Fruit fly (Drosophila melanogaster) whole organism, embryonic: Measurements from ENCODE around the gene Cby.

ENCODE experiments used
- Ada2b ChIP-seq: fragments of 200-800 bp; sonication (Bioruptor generic); IDR thresholded peaks from 2 replicates; pipeline ENCODE4 v1.3.6; 2022; ENCODE audit warnings: missing biosample characterization, missing genetic modification characterization
- Blimp-1 ChIP-seq: fragments of 200-800 bp; sonication (Bioruptor generic); optimal IDR thresholded peaks from 3 replicates; lab custom pipeline; 2018; ENCODE audit warnings: missing biosample characterization, missing genetic modification characterization, mild to moderate bottlenecking, moderate library complexity, missing genetic modification reagents
- CG10147 ChIP-seq: fragments of 200-800 bp; sonication (Bioruptor generic); optimal IDR thresholded peaks from 2 replicates; lab custom pipeline; 2019; ENCODE audit warnings: missing biosample characterization, mild to moderate bottlenecking, missing genetic modification characterization, moderate library complexity
- CG1024 ChIP-seq: fragments of 200-800 bp; sonication (Bioruptor generic); IDR thresholded peaks from 2 replicates; pipeline ENCODE4 v1.3.6; 2022; ENCODE audit warnings: missing biosample characterization, missing genetic modification characterization
- CG11560 ChIP-seq: fragments of 200-800 bp; sonication (Bioruptor generic); IDR thresholded peaks from 3 replicates; pipeline ENCODE4 v1.3.6; 2022; ENCODE audit warnings: missing biosample characterization, missing genetic modification characterization
- CG11696 ChIP-seq: fragments of 200-800 bp; sonication (Bioruptor generic); IDR thresholded peaks from 2 replicates; pipeline ENCODE4 v1.3.6; 2022; ENCODE audit warnings: missing biosample characterization, missing genetic modification characterization
- CG12104 ChIP-seq: fragments of 200-800 bp; sonication (Bioruptor generic); optimal IDR thresholded peaks from 3 replicates; lab custom pipeline; 2016; ENCODE audit warnings: missing biosample characterization, missing genetic modification characterization
- CG1233 ChIP-seq: fragments of 200-800 bp; sonication (Bioruptor generic); optimal IDR thresholded peaks from 4 replicates; lab custom pipeline; 2018; ENCODE audit warnings: missing biosample characterization, mild to moderate bottlenecking, missing genetic modification characterization
- CG17328 ChIP-seq: fragments of 200-800 bp; sonication (Bioruptor generic); IDR thresholded peaks from 2 replicates; pipeline ENCODE4 v1.3.6; 2022; ENCODE audit warnings: missing biosample characterization, missing genetic modification characterization
- CG17359 ChIP-seq: fragments of 200-800 bp; sonication (Bioruptor generic); optimal IDR thresholded peaks from 3 replicates; lab custom pipeline; 2018; ENCODE audit warnings: missing biosample characterization, mild to moderate bottlenecking, missing genetic modification characterization, moderate library complexity
- CG17802 ChIP-seq: fragments of 200-800 bp; sonication (Bioruptor generic); optimal IDR thresholded peaks from 2 replicates; lab custom pipeline; 2018; ENCODE audit warnings: missing biosample characterization, mild to moderate bottlenecking, missing genetic modification characterization, moderate library complexity
- CG1832 ChIP-seq: fragments of 200-800 bp; sonication (Bioruptor generic); optimal IDR thresholded peaks from 2 replicates; lab custom pipeline; 2017; ENCODE audit warnings: missing biosample characterization, mild to moderate bottlenecking, missing genetic modification characterization, inconsistent platforms
- CG18599 ChIP-seq: fragments of 200-800 bp; sonication (Bioruptor generic); optimal IDR thresholded peaks from 3 replicates; lab custom pipeline; 2017; ENCODE audit warnings: missing biosample characterization, missing genetic modification characterization, mild to moderate bottlenecking, moderate library complexity, missing genetic modification reagents
- CG18619 ChIP-seq: fragments of 200-800 bp; sonication (Bioruptor generic); optimal IDR thresholded peaks from 3 replicates; lab custom pipeline; 2017; ENCODE audit warnings: missing biosample characterization, mild to moderate bottlenecking, missing genetic modification characterization
- CG2202 ChIP-seq: fragments of 200-800 bp; sonication (Bioruptor generic); optimal IDR thresholded peaks from 2 replicates; lab custom pipeline; 2018; ENCODE audit warnings: missing biosample characterization, mild to moderate bottlenecking, missing genetic modification characterization
- CG2712 ChIP-seq: fragments of 200-800 bp; optimal IDR thresholded peaks from 3 replicates; lab custom pipeline; 2019; ENCODE audit warnings: missing biosample characterization, mild to moderate bottlenecking, missing genetic modification characterization, moderate library complexity
- CG3407 ChIP-seq: fragments of 200-800 bp; sonication (Bioruptor generic); optimal IDR thresholded peaks from 2 replicates; lab custom pipeline; 2018; ENCODE audit warnings: missing biosample characterization, mild to moderate bottlenecking, missing genetic modification characterization
- CG5953 ChIP-seq: fragments of 200-800 bp; sonication (Bioruptor generic); IDR thresholded peaks from 2 replicates; pipeline ENCODE4 v1.3.6; 2022; ENCODE audit warnings: missing biosample characterization, missing genetic modification characterization
- CG6272 ChIP-seq: fragments of 200-800 bp; sonication (Bioruptor generic); IDR thresholded peaks from 2 replicates; pipeline ENCODE4 v1.3.6; 2022; ENCODE audit warnings: missing biosample characterization, missing genetic modification characterization
- CG7839 ChIP-seq: fragments of 200-800 bp; sonication (Bioruptor generic); optimal IDR thresholded peaks from 3 replicates; lab custom pipeline; 2018; ENCODE audit warnings: missing biosample characterization, mild to moderate bottlenecking, missing genetic modification characterization, moderate library complexity
- CG7987 ChIP-seq: fragments of 200-800 bp; sonication (Bioruptor generic); optimal IDR thresholded peaks from 2 replicates; lab custom pipeline; 2018; ENCODE audit warnings: missing biosample characterization, mild to moderate bottlenecking, missing genetic modification characterization, moderate library complexity
- Camta ChIP-seq: fragments of 200-800 bp; sonication (Bioruptor generic); optimal IDR thresholded peaks from 2 replicates; lab custom pipeline; 2016; ENCODE audit warnings: missing biosample characterization, missing genetic modification characterization
- Dfd ChIP-seq, 2 experiments: fragments of >200 bp; optimal IDR thresholded peaks; 2 replicates each; lab custom pipeline; 2017; ENCODE audit warnings: missing biosample characterization in 2 of 2, missing genetic modification characterization in 2 of 2
- Doc3 ChIP-seq: fragments of 200-800 bp; sonication (Bioruptor generic); IDR thresholded peaks from 3 replicates; pipeline ENCODE4 v1.3.6; 2022; ENCODE audit warnings: missing biosample characterization, missing genetic modification characterization; ENCODE audit not compliant: partially characterized antibody
- Fer3 ChIP-seq: fragments of 200-800 bp; sonication (Bioruptor generic); optimal IDR thresholded peaks from 2 replicates; lab custom pipeline; 2018; ENCODE audit warnings: missing biosample characterization, mild to moderate bottlenecking, missing genetic modification characterization, moderate library complexity
- HHEX ChIP-seq: fragments of 200-800 bp; sonication (Bioruptor generic); optimal IDR thresholded peaks from 3 replicates; lab custom pipeline; 2017; ENCODE audit warnings: missing biosample characterization, mild to moderate bottlenecking, missing genetic modification characterization, missing genetic modification reagents
- HLHmδ ChIP-seq: fragments of 200-800 bp; sonication (Bioruptor generic); optimal IDR thresholded peaks from 2 replicates; lab custom pipeline; 2018; ENCODE audit warnings: missing biosample characterization, mild to moderate bottlenecking, missing genetic modification characterization, moderate library complexity
- Hand ChIP-seq: fragments of 200-800 bp; sonication (Bioruptor generic); optimal IDR thresholded peaks from 2 replicates; lab custom pipeline; 2017; ENCODE audit warnings: mild to moderate bottlenecking, missing biosample characterization, missing genetic modification reagents, missing genetic modification characterization
- Hey ChIP-seq: fragments of 200-800 bp; sonication (Bioruptor generic); optimal IDR thresholded peaks from 3 replicates; lab custom pipeline; 2018; ENCODE audit warnings: missing biosample characterization, mild to moderate bottlenecking, missing genetic modification characterization
- HmgD ChIP-seq: fragments of 200-800 bp; sonication (Bioruptor generic); optimal IDR thresholded peaks from 3 replicates; lab custom pipeline; 2016; ENCODE audit warnings: missing biosample characterization, missing genetic modification characterization
- Hr78 ChIP-seq, 2 experiments: fragments of 200-800 bp in 1 of 2; fragments of >200 bp in 1 of 2; sonication (Bioruptor generic) in 1 of 2; optimal IDR thresholded peaks; 2 replicates each; lab custom pipeline; 2017 to 2019; ENCODE audit warnings: missing biosample characterization in 2 of 2, missing genetic modification characterization in 2 of 2, mild to moderate bottlenecking in 1 of 2, moderate library complexity in 1 of 2
- Jarid2 ChIP-seq: fragments of 200-800 bp; sonication (Bioruptor generic); optimal IDR thresholded peaks from 3 replicates; lab custom pipeline; 2017; ENCODE audit warnings: mild to moderate bottlenecking, missing biosample characterization, missing genetic modification reagents, missing genetic modification characterization
- NC2α ChIP-seq: fragments of 200-800 bp; sonication (Bioruptor generic); optimal IDR thresholded peaks from 2 replicates; lab custom pipeline; 2016; ENCODE audit warnings: missing biosample characterization, missing genetic modification characterization
- Neu2 ChIP-seq: fragments of 200-800 bp; sonication (Bioruptor generic); optimal IDR thresholded peaks from 3 replicates; lab custom pipeline; 2016; ENCODE audit warnings: missing biosample characterization, missing genetic modification characterization, borderline replicate concordance
- Nf-YA ChIP-seq: fragments of 200-800 bp; sonication (Bioruptor generic); IDR thresholded peaks from 2 replicates; pipeline ENCODE4 v1.3.6; 2022; ENCODE audit warnings: missing biosample characterization, missing genetic modification characterization
- Rx ChIP-seq: fragments of 200-800 bp; sonication (Bioruptor generic); IDR thresholded peaks from 2 replicates; pipeline ENCODE4 v1.3.6; 2022; ENCODE audit warnings: missing biosample characterization, missing genetic modification characterization
- Tbp ChIP-seq: fragments of >200 bp; optimal IDR thresholded peaks from 2 replicates; lab custom pipeline; 2018; ENCODE audit warnings: missing biosample characterization, missing genetic modification characterization
- Vsx1 ChIP-seq: fragments of 200-800 bp; sonication (Bioruptor generic); optimal IDR thresholded peaks from 2 replicates; lab custom pipeline; 2017; ENCODE audit warnings: missing biosample characterization, mild to moderate bottlenecking, missing genetic modification characterization, missing genetic modification reagents
- cad ChIP-seq: fragments of >200 bp; optimal IDR thresholded peaks from 2 replicates; lab custom pipeline; 2017; ENCODE audit warnings: missing biosample characterization, missing genetic modification characterization
- dimm ChIP-seq: fragments of 200-800 bp; sonication (Bioruptor generic); IDR thresholded peaks from 2 replicates; pipeline ENCODE4 v1.3.6; 2022; ENCODE audit warnings: missing biosample characterization, missing genetic modification characterization
- dysf ChIP-seq: fragments of 200-800 bp; sonication (Bioruptor generic); IDR thresholded peaks from 3 replicates; pipeline ENCODE4 v1.3.6; 2022; ENCODE audit warnings: missing biosample characterization, missing genetic modification characterization
- ind ChIP-seq: fragments of 200-800 bp; sonication (Bioruptor generic); optimal IDR thresholded peaks from 3 replicates; lab custom pipeline; 2016; ENCODE audit warnings: missing biosample characterization, missing genetic modification characterization
- nom ChIP-seq: fragments of 200-800 bp; sonication (Bioruptor generic); optimal IDR thresholded peaks from 2 replicates; lab custom pipeline; 2017; ENCODE audit warnings: missing biosample characterization, missing genetic modification characterization, mild to moderate bottlenecking, moderate library complexity, missing genetic modification reagents
- pfk ChIP-seq: fragments of 200-800 bp; sonication (Bioruptor generic); optimal IDR thresholded peaks from 2 replicates; lab custom pipeline; 2018; ENCODE audit warnings: missing biosample characterization, mild to moderate bottlenecking, missing genetic modification characterization, moderate library complexity
- ranshi ChIP-seq: fragments of 200-800 bp; sonication (Bioruptor generic); IDR thresholded peaks from 2 replicates; pipeline ENCODE4 v1.3.6; 2022; ENCODE audit warnings: missing biosample characterization, missing genetic modification characterization
- toy ChIP-seq: fragments of 200-800 bp; sonication (Bioruptor generic); IDR thresholded peaks from 2 replicates; pipeline ENCODE4 v1.3.6; 2022; ENCODE audit warnings: missing biosample characterization, missing genetic modification characterization
- unpg ChIP-seq: fragments of 200-800 bp; sonication (Bioruptor generic); optimal IDR thresholded peaks from 3 replicates; lab custom pipeline; 2018; ENCODE audit warnings: missing biosample characterization, mild to moderate bottlenecking, missing genetic modification characterization, moderate library complexity
- yki ChIP-seq: fragments of >200 bp; optimal IDR thresholded peaks from 3 replicates; lab custom pipeline; 2018

The Cby gene

DNA sequence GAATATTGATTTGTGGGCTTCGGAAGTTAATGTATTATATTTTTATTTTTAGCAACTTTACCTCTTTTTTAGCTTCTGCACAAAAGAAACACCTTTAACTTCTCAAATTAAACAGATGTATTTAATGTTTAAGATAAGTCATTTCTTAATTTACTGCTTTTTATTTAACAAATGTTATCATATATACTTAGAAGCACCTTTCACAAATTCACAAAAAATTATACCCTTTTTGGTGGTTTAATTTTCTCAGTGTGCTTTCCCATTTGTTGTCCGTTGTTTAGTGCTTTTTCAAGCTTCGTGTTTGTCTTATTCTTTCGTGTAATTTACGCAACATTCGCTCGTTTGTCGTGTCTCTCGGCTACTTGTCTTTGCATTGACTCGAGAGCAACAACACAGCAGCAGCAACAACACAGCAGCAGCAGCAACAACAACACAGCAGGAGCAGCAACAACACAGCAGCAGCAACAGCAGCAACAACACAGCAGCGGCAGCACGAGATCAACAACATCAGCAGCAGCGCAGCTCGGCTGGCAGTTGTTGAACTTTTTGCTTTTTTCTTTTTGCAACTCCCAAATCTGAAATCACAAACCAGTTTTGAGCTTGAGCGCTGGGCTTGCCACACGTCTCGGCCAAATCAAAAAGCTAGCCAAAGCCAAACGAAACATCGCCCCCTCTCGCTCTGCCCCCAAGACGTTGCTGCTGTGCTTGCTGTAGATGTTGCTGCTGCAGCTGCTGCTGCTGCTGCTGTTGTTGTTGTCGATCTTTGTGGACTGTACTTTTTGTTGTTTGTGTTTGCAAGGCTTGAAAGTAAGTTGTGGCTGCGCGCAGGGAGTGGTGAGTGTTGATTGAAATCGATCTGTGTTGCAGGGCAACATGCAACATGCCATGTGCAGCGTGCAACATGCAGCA lies 30.5 kb upstream of the Cby start (continued):
- TF ChIP-seq CG10147 (GFP tag; lab: Kevin White, UChicago) (peak; percentile 38), Jarid2 (peak; percentile 27), CG1024 (GFP tag; lab: Robert Waterston, UW) (0 out of 2 replicates have a peak, but pooled peaks have one; percentile 3), Doc3 (no peak), Ada2b (GFP tag; lab: Robert Waterston, UW) (peak; percentile 54), ranshi (GFP tag; lab: Robert Waterston, UW) (peak; percentile 55; the same call in 1 of the 2 replicates), dysf (GFP tag; lab: Robert Waterston, UW) (peak; percentile 5; the same call in 1 of the 3 replicates), Hey (tag; lab: Kevin White, UChicago) (no peak), CG18619 (GFP tag; lab: Kevin White, UChicago) (no peak), CG5953 (GFP tag; lab: Robert Waterston, UW) (no peak), Dfd (GFP tag; optimal IDR thresholded peaks at IDR 0.05; lab: Kevin White, UChicago) (peak in 1 of 2 experiments; percentile 87), pfk (GFP tag; lab: Kevin White, UChicago) (no peak), dimm (no peak), Blimp-1 (peak; percentile 41), HLHmδ (GFP tag; lab: Kevin White, UChicago) (no peak), nom (GFP tag; lab: Kevin White, UChicago) (no peak), toy (GFP tag; lab: Robert Waterston, UW) (no peak), CG2712 (tag; lab: Kevin White, UChicago) (peak; percentile 34), Hr78 (GFP tag; optimal IDR thresholded peaks at IDR 0.05; lab: Kevin White, UChicago) (no peak), Rx (GFP tag; lab: Robert Waterston, UW) (peak; percentile 25; the same call in 1 of the 2 replicates), CG7987 (GFP tag; lab: Kevin White, UChicago) (no peak), ind (GFP tag; lab: Kevin White, UChicago) (peak; percentile 50), Vsx1 (GFP tag; lab: Kevin White, UChicago) (no peak), Fer3 (tag; lab: Kevin White, UChicago) (peak; percentile 10), CG17328 (no peak), Neu2 (GFP tag; lab: Kevin White, UChicago) (no peak), CG6272 (no peak), Hand (GFP tag; lab: Kevin White, UChicago) (no peak), Nf-YA (no peak), CG12104 (GFP tag; lab: Kevin White, UChicago) (peak; percentile 31), CG17359 (tag; lab: Kevin White, UChicago) (peak; percentile 81), NC2α (GFP tag; lab: Kevin White, UChicago) (no peak), cad (GFP tag; lab: Kevin White, UChicago) (no peak), CG3407 (GFP tag; lab: Kevin White, UChicago) (no peak), CG1832 (GFP tag; lab: Kevin White, UChicago) (no peak), Tbp (GFP tag; lab: Kevin White, UChicago) (no peak), HmgD (GFP tag; lab: Kevin White, UChicago) (no peak), CG18599 (GFP tag; lab: Kevin White, UChicago) (peak; percentile 57), HHEX (GFP tag; lab: Kevin White, UChicago) (peak; percentile 33), CG11696 (GFP tag; lab: Robert Waterston, UW) (0 out of 2 replicates have a peak, but pooled peaks have one; percentile 31), CG7839 (tag; lab: Kevin White, UChicago) (peak; percentile 39), CG17802 (no peak), Camta (GFP tag; lab: Kevin White, UChicago) (no peak), unpg (GFP tag; lab: Kevin White, UChicago) (peak; percentile 45), CG11560 (tag; lab: Robert Waterston, UW) (no peak), yki (no peak), CG2202 (tag; lab: Kevin White, UChicago) (no peak), CG1233 (GFP tag; lab: Kevin White, UChicago) (no peak)
